Fruit fly (Drosophila melanogaster): Measurements from ENCODE around the gene CG43155.

The CG43155 gene

DNA sequence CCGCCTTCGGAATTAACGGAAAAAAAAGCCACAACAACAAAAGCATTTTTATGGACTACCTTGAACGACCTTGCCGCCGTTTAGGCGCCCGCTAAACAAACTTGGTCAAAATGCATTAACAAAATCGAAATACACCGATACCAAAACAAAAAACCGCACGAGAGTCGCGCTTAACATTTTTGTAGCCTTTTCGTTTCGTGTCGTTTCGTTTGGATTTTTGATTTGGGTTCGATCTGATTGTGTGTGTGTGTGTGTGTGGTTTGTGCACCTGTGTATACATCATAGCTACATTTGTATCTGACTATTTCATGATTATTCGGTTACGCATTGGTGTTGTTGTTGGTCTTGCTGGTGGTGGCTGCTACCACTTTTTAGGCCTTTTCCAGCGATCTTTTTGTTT, 56.0 kb downstream of the CG43155 start (continued):
- TF ChIP-seq Pdp1 (GFP tag; optimal IDR thresholded peaks at IDR 0.05), result peak in 1 of 2 experiments; percentile 2
- no peak for TF ChIP-seq sob (GFP tag; IDR thresholded peaks at IDR 0.05)
- TF ChIP-seq tna (GFP tag; IDR thresholded peaks at IDR 0.05; ENCODE audit: partially characterized antibody), result no peak
- no peak for TF ChIP-seq CG7928 (GFP tag; optimal IDR thresholded peaks at IDR 0.05)
- TF ChIP-seq CG15073 (GFP tag; optimal IDR thresholded peaks at IDR 0.05), result no peak
- no peak for TF ChIP-seq PHDP (tag; optimal IDR thresholded peaks at IDR 0.05)
- TF ChIP-seq CG3163 (GFP tag; optimal IDR thresholded peaks at IDR 0.05), result no peak
- TF ChIP-seq ewg (GFP tag; optimal IDR thresholded peaks at IDR 0.05), result no peak
- no peak for TF ChIP-seq CG15479 (GFP tag; optimal IDR thresholded peaks at IDR 0.05)
- no peak for TF ChIP-seq NK7.1 (GFP tag; optimal IDR thresholded peaks at IDR 0.05)
- TF ChIP-seq CG15514 (GFP tag; optimal IDR thresholded peaks at IDR 0.05), result no peak
- TF ChIP-seq CG15601 (tag; optimal IDR thresholded peaks at IDR 0.05), result no peak
- TF ChIP-seq ab (GFP tag; optimal IDR thresholded peaks at IDR 0.05), result no peak
- TF ChIP-seq Stat92E (GFP tag; optimal IDR thresholded peaks at IDR 0.05), result no peak
- TF ChIP-seq lmd (GFP tag; IDR thresholded peaks at IDR 0.05), result no peak
- no peak for TF ChIP-seq CG1832 (GFP tag; optimal IDR thresholded peaks at IDR 0.05)
- no peak for TF ChIP-seq CG11247 (GFP tag; IDR thresholded peaks at IDR 0.05)
- no peak for TF ChIP-seq CG6689 (GFP tag; IDR thresholded peaks at IDR 0.05)
- no peak for TF ChIP-seq btn (GFP tag; optimal IDR thresholded peaks at IDR 0.05)
- TF ChIP-seq hth (optimal IDR thresholded peaks at IDR 0.05), result no peak
- TF ChIP-seq unc-4 (GFP tag; IDR thresholded peaks at IDR 0.05; ENCODE audit: partially characterized antibody), result no peak
- no peak for TF ChIP-seq sim (GFP tag; IDR thresholded peaks at IDR 0.05)
- peak; percentile 73; the same call in 1 of the 4 replicates for TF ChIP-seq chinmo (GFP tag; IDR thresholded peaks at IDR 0.05; ENCODE audit: partially characterized antibody)
- TF ChIP-seq row (GFP tag; IDR thresholded peaks at IDR 0.05), result no peak
- no peak for TF ChIP-seq CG32772 (GFP tag; IDR thresholded peaks at IDR 0.05)
- peak; percentile 56 for TF ChIP-seq cg (GFP tag; optimal IDR thresholded peaks at IDR 0.05)
- no peak for TF ChIP-seq CG6854 (GFP tag; optimal IDR thresholded peaks at IDR 0.05)
- TF ChIP-seq scrt (GFP tag; optimal IDR thresholded peaks at IDR 0.05), result no peak
- no peak for TF ChIP-seq CG9609 (GFP tag; optimal IDR thresholded peaks at IDR 0.05)
- peak; percentile 52 for TF ChIP-seq sd (tag; optimal IDR thresholded peaks at IDR 0.05)
- TF ChIP-seq oc (tag; optimal IDR thresholded peaks at IDR 0.05), result peak; percentile 1
- no peak for TF ChIP-seq Opbp (GFP tag; IDR thresholded peaks at IDR 0.05; ENCODE audit: partially characterized antibody)

- TF ChIP-seq chinmo (GFP tag; IDR thresholded peaks at IDR 0.05; ENCODE audit: partially characterized antibody) (peak; percentile 65; the same call in 1 of the 4 replicates), vvl (GFP tag; IDR thresholded peaks at IDR 0.05) (peak; percentile 54; the same call in 1 of the 2 replicates), cwo (GFP tag; optimal IDR thresholded peaks at IDR 0.05) (no peak), CG12769 (tag; optimal IDR thresholded peaks at IDR 0.05) (peak; percentile 93), Deaf1 (tag; optimal IDR thresholded peaks at IDR 0.05) (peak; percentile 54), CG13894 (tag; optimal IDR thresholded peaks at IDR 0.05) (peak; percentile 90), eve (GFP tag; optimal IDR thresholded peaks at IDR 0.05) (peak in 1 of 2 experiments; percentile 40), sens-2 (GFP tag; IDR thresholded peaks at IDR 0.05) (no peak), abd-A (tag; optimal IDR thresholded peaks at IDR 0.05) (peak; percentile 80)
These were observed 57.7 kb downstream of the CG43155 start for dm6 chrX:11517295-11517694.
